Fruit fly (Drosophila melanogaster): ENCODE results near the gene CG13398.

Gene CG13398

dm6 chr2L:8464107-8464582 is 49.1 kb upstream of the CG13398 start, which contains the start of gene prg (continued):
- TF ChIP-seq CG14441 (GFP tag; IDR thresholded peaks at IDR 0.05) (peak; percentile 48; the same call in 1 of the 2 replicates), Dip3 (GFP tag; optimal IDR thresholded peaks at IDR 0.05) (peak; percentile 39), HLH3B (GFP tag; IDR thresholded peaks at IDR 0.05) (peak; percentile 26; the same call in 1 of the 2 replicates), CG3407 (GFP tag; optimal IDR thresholded peaks at IDR 0.05) (peak; percentile 3), CG12155 (GFP tag; optimal IDR thresholded peaks at IDR 0.05) (peak; percentile 45), lbe (GFP tag; optimal IDR thresholded peaks at IDR 0.05) (peak; percentile 64), Scr (GFP tag; IDR thresholded peaks at IDR 0.05; ENCODE audit: partially characterized antibody) (peak; percentile 96), p53 (GFP tag; optimal IDR thresholded peaks at IDR 0.05) (no peak), caup (GFP tag; optimal IDR thresholded peaks at IDR 0.05; ENCODE audit: severe bottlenecking) (peak; percentile 21), inv (GFP tag; IDR thresholded peaks at IDR 0.05; ENCODE audit: partially characterized antibody) (peak; percentile 90), eyg (GFP tag; optimal IDR thresholded peaks at IDR 0.05) (peak; percentile 52), CG17912 (GFP tag; optimal IDR thresholded peaks at IDR 0.05) (no peak), CG4328 (GFP tag; optimal IDR thresholded peaks at IDR 0.05) (peak; percentile 47), klu (GFP tag; IDR thresholded peaks at IDR 0.05) (no peak), CG34376 (GFP tag; optimal IDR thresholded peaks at IDR 0.05) (peak; percentile 61), tna (GFP tag; IDR thresholded peaks at IDR 0.05; ENCODE audit: partially characterized antibody) (peak; percentile 96), zen (tag; optimal IDR thresholded peaks at IDR 0.05) (peak; percentile 40), pros (GFP tag; optimal IDR thresholded peaks at IDR 0.05) (no peak), CG10267 (tag; optimal IDR thresholded peaks at IDR 0.05) (peak; percentile 71), CG33213 (GFP tag; optimal IDR thresholded peaks at IDR 0.05) (peak; percentile 46), cad (GFP tag; optimal IDR thresholded peaks at IDR 0.05) (no peak), Dad (GFP tag; optimal IDR thresholded peaks at IDR 0.05) (peak; percentile 60), CG2875 (GFP tag; optimal IDR thresholded peaks at IDR 0.05) (no peak), CG9876 (GFP tag; optimal IDR thresholded peaks at IDR 0.05) (no peak), CG4424 (GFP tag; optimal IDR thresholded peaks at IDR 0.05) (peak; percentile 13), CG13775 (GFP tag; optimal IDR thresholded peaks at IDR 0.05) (peak; percentile 60), CG7786 (GFP tag; optimal IDR thresholded peaks at IDR 0.05) (peak; percentile 38), unc-4 (GFP tag; IDR thresholded peaks at IDR 0.05; ENCODE audit: partially characterized antibody) (peak; percentile 94), CG4707 (GFP tag; optimal IDR thresholded peaks at IDR 0.05) (peak; percentile 96), cas (GFP tag; IDR thresholded peaks at IDR 0.05) (no peak), BtbVII (GFP tag; optimal IDR thresholded peaks at IDR 0.05) (peak; percentile 55), CG4854 (GFP tag; optimal IDR thresholded peaks at IDR 0.05) (peak; percentile 42), CG14050 (GFP tag; IDR thresholded peaks at IDR 0.05) (peak; percentile 33; the same call in 1 of the 3 replicates), HmgZ (tag; optimal IDR thresholded peaks at IDR 0.05) (peak; percentile 69), sc (optimal IDR thresholded peaks at IDR 0.05) (no peak), sc (GFP tag; optimal IDR thresholded peaks at IDR 0.05) (peak; percentile 24), kay (GFP tag; optimal IDR thresholded peaks at IDR 0.05) (peak; percentile 56), CG6791 (GFP tag; IDR thresholded peaks at IDR 0.05; ENCODE audit: partially characterized antibody) (peak; percentile 97), CG11504 (tag; optimal IDR thresholded peaks at IDR 0.05) (peak; percentile 79), CkIIα-i1 (GFP tag; IDR thresholded peaks at IDR 0.05) (no peak), vnd (GFP tag; IDR thresholded peaks at IDR 0.05; ENCODE audit: partially characterized antibody) (peak; percentile 90), so (GFP tag; IDR thresholded peaks at IDR 0.05) (peak; percentile 63; the same call in 1 of the 3 replicates), CG3838 (GFP tag; optimal IDR thresholded peaks at IDR 0.05) (peak; percentile 47), crol (GFP tag; IDR thresholded peaks at IDR 0.05) (no peak), CG17385 (GFP tag; optimal IDR thresholded peaks at IDR 0.05) (peak; percentile 66), CG11247 (GFP tag; IDR thresholded peaks at IDR 0.05) (peak; percentile 47; the same call in 1 of the 2 replicates), CG11456 (GFP tag; IDR thresholded peaks at IDR 0.05) (peak; percentile 72; the same call in 2 of the 3 replicates), CG3995 (GFP tag; optimal IDR thresholded peaks at IDR 0.05) (peak; percentile 48), HHEX (GFP tag; optimal IDR thresholded peaks at IDR 0.05) (peak; percentile 42)

Measured in whole organism, embryonic.